Worm (Caenorhabditis elegans) whole organism, L2 larva: ENCODE results near the gene bath-45.

ENCODE experiments used
- C34F6.9 ChIP-seq: fragments of 150-350 bp; optimal IDR thresholded peaks from 2 replicates; lab custom pipeline; 2014; ENCODE audit warnings: missing biosample characterization, missing genetic modification characterization
- F13H6.1 ChIP-seq: sonication (generic microtip); optimal IDR thresholded peaks from 2 replicates; lab custom pipeline; 2016; ENCODE audit warnings: missing genetic modification characterization, missing compliant biosample characterization
- ama-1 ChIP-seq: fragments of 150-350 bp; optimal IDR thresholded peaks from 2 replicates; lab custom pipeline; 2018; ENCODE audit warnings: inconsistent platforms
- dmd-4 ChIP-seq: sonication (generic microtip); optimal IDR thresholded peaks from 2 replicates; lab custom pipeline; 2017; ENCODE audit warnings: missing biosample characterization, missing genetic modification characterization
- egl-27 ChIP-seq: sonication (generic microtip); optimal IDR thresholded peaks from 3 replicates; lab custom pipeline; 2017; ENCODE audit warnings: missing biosample characterization, missing genetic modification reagents, missing genetic modification characterization
- lin-39 ChIP-seq: fragments of 150-350 bp; optimal IDR thresholded peaks from 2 replicates; lab custom pipeline; 2014; ENCODE audit warnings: missing biosample characterization, missing genetic modification reagents, missing genetic modification characterization
- mbf-1 ChIP-seq: sonication (generic microtip); optimal IDR thresholded peaks from 2 replicates; lab custom pipeline; 2017; ENCODE audit warnings: missing biosample characterization, missing genetic modification characterization
- nhr-12 ChIP-seq: fragments of 150-350 bp; optimal IDR thresholded peaks from 2 replicates; lab custom pipeline; 2014; ENCODE audit warnings: missing biosample characterization, missing genetic modification characterization
- nhr-21 ChIP-seq: fragments of 150-350 bp; optimal IDR thresholded peaks from 2 replicates; lab custom pipeline; 2014; ENCODE audit warnings: missing biosample characterization, missing genetic modification characterization
- sem-4 ChIP-seq: fragments of 150-350 bp; optimal IDR thresholded peaks from 2 replicates; lab custom pipeline; 2014; ENCODE audit warnings: missing biosample characterization, missing genetic modification reagents, missing genetic modification characterization
- skn-1 ChIP-seq: sonication (generic microtip); optimal IDR thresholded peaks from 2 replicates; lab custom pipeline; 2017; ENCODE audit warnings: missing biosample characterization, missing genetic modification characterization
- zag-1 ChIP-seq: fragments of 150-350 bp; optimal IDR thresholded peaks from 2 replicates; lab custom pipeline; 2014; ENCODE audit warnings: missing biosample characterization, missing genetic modification characterization
- ztf-11 ChIP-seq: sonication (generic microtip); optimal IDR thresholded peaks from 2 replicates; lab custom pipeline; 2017; ENCODE audit warnings: missing biosample characterization, missing genetic modification characterization
- ztf-4 ChIP-seq: fragments of 150-350 bp; optimal IDR thresholded peaks from 2 replicates; lab custom pipeline; 2014; ENCODE audit warnings: missing biosample characterization, missing genetic modification characterization

- TF ChIP-seq dmd-4, result no peak
- TF ChIP-seq mbf-1 (tag; lab: Kevin White, UChicago), result no peak
- no peak for TF ChIP-seq ztf-11
- TF ChIP-seq ztf-4 (tag; lab: Kevin White, UChicago), result no peak
- no peak for TF ChIP-seq F13H6.1 (tag; lab: Kevin White, UChicago)
- TF ChIP-seq C34F6.9 (tag; lab: Kevin White, UChicago), result no peak
- no peak for TF ChIP-seq nhr-21
- TF ChIP-seq zag-1, result no peak
- no peak for TF ChIP-seq sem-4
- TF ChIP-seq skn-1 (tag; lab: Kevin White, UChicago), result no peak
- TF ChIP-seq nhr-12 (tag; lab: Kevin White, UChicago), result no peak
- TF ChIP-seq lin-39, result no peak
- no peak for TF ChIP-seq egl-27 (tag; lab: Kevin White, UChicago)
- TF ChIP-seq ama-1, result no peak
Measured at ce11 chrII:13164062-13164461, 41.2 kb downstream of the bath-45 start.
